Fruit fly (Drosophila melanogaster): Measurements from ENCODE around the gene CG18249.

The CG18249 gene

DNA sequence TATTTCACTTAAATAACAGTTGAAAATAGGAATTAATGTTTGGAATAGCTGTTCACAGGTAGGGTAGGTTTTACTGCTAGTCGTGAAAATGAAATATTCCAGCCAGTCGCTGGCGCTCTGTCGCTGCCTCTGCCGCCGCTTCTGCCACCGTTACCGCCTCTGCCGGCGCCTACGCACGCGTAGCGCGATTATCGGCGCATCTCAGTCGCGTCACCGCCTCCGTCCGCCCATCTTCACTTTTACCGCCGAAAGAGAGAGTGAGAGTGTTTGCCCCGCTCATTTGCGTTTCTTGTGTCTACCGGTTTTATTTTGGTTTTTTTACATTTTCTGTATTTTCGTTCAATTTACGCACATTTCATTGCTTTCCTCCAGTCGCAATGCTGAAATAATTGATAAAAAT is 31.6 kb downstream of the CG18249 start (continued):
- TF ChIP-seq CG2199 (GFP tag; IDR thresholded peaks at IDR 0.05) (peak; percentile 69; the same call in 1 of the 3 replicates), Sox100B (GFP tag; optimal IDR thresholded peaks at IDR 0.05) (no peak), CG30403 (GFP tag; optimal IDR thresholded peaks at IDR 0.05) (no peak), bbx (GFP tag; IDR thresholded peaks at IDR 0.05; ENCODE audit: partially characterized antibody) (no peak), Xrp1 (GFP tag; IDR thresholded peaks at IDR 0.05) (no peak), Adf1 (GFP tag; IDR thresholded peaks at IDR 0.05) (peak; percentile 88), emc (GFP tag; optimal IDR thresholded peaks at IDR 0.05) (no peak), CG5245 (GFP tag; optimal IDR thresholded peaks at IDR 0.05) (no peak), CG30020 (tag; optimal IDR thresholded peaks at IDR 0.05) (no peak), pzg (GFP tag; optimal IDR thresholded peaks at IDR 0.05) (no peak), CG8089 (GFP tag; optimal IDR thresholded peaks at IDR 0.05) (no peak), tx (GFP tag; optimal IDR thresholded peaks at IDR 0.05) (no peak), Awh (GFP tag; IDR thresholded peaks at IDR 0.05) (peak; percentile 27; the same call in 1 of the 2 replicates), zf30C (GFP tag; optimal IDR thresholded peaks at IDR 0.05) (no peak), CG3281 (GFP tag; optimal IDR thresholded peaks at IDR 0.05) (no peak), CG2678 (tag; optimal IDR thresholded peaks at IDR 0.05) (no peak), CG1832 (GFP tag; optimal IDR thresholded peaks at IDR 0.05) (no peak), CG10274 (GFP tag; optimal IDR thresholded peaks at IDR 0.05) (no peak), dm (GFP tag; optimal IDR thresholded peaks at IDR 0.05) (no peak), crol (GFP tag; IDR thresholded peaks at IDR 0.05) (no peak; the same call in 1 of the 2 replicates), zen (tag; optimal IDR thresholded peaks at IDR 0.05) (peak; percentile 32), sug (tag; optimal IDR thresholded peaks at IDR 0.05) (no peak), CG12071 (GFP tag; optimal IDR thresholded peaks at IDR 0.05) (no peak), Oli (tag; optimal IDR thresholded peaks at IDR 0.05) (no peak), cad (GFP tag; optimal IDR thresholded peaks at IDR 0.05) (peak; percentile 36), cg (GFP tag; optimal IDR thresholded peaks at IDR 0.05) (no peak), sens-2 (GFP tag; IDR thresholded peaks at IDR 0.05) (no peak)

DNA sequence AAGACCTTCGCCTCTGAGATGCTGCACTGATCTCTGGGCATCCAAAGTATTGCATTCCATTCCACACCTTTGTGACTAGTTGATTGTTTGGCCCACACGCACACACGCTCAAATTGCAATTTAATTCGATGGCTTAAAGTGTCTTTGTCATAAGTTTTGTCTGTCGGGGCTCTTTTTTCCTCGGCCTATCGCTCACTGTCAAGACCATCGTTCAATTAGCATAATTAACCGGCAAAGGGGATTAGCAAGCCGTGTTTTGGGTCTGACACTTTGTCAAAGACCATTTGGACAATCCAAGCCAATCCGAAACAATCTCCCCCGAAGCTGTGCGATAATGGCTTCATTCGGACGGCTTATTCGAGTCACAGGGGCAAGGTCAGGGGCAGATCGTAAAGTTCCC is 34.4 kb downstream of the CG18249 start:
- TF ChIP-seq oc (tag; optimal IDR thresholded peaks at IDR 0.05): peak; percentile 78
- no peak for TF ChIP-seq Antp (GFP tag; optimal IDR thresholded peaks at IDR 0.05)
- TF ChIP-seq CG10543 (GFP tag; optimal IDR thresholded peaks at IDR 0.05): no peak
- peak; percentile 2 for TF ChIP-seq pros (GFP tag; optimal IDR thresholded peaks at IDR 0.05)
- TF ChIP-seq vvl (GFP tag; IDR thresholded peaks at IDR 0.05): peak; percentile 14; the same call in 1 of the 2 replicates
- TF ChIP-seq Pdp1 (GFP tag; optimal IDR thresholded peaks at IDR 0.05): peak in 1 of 2 experiments; percentile 7
- 0 out of 4 replicates have a peak, but pooled peaks have one; percentile 64 for TF ChIP-seq chinmo (GFP tag; IDR thresholded peaks at IDR 0.05; ENCODE audit: partially characterized antibody)
- peak; percentile 52 for TF ChIP-seq sd (tag; optimal IDR thresholded peaks at IDR 0.05)

DNA sequence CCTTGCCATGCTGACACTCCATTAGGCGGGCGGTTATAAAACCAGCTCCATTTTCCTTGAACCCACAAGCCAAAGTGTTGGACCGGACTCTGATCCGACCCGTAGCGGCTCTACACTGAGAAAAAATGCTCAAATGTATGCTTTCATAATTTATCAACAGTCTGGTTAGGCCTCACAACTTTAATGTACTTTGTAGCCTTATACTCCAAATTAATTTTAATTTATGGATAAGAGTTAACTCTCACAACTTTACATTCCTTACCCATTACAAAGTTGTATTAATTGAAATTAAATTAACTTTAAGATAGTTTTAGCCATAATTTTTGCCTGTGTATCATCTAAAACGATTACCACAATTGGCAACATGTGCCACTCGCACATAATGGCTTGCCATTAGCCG is 36.1 kb downstream of the CG18249 start:
- peak; percentile 38 for TF ChIP-seq CG18599 (GFP tag; optimal IDR thresholded peaks at IDR 0.05)
- TF ChIP-seq gro (GFP tag; optimal IDR thresholded peaks at IDR 0.05): peak; percentile 26
- TF ChIP-seq Med (GFP tag): peak; percentile 83
- TF ChIP-seq Ptx1 (GFP tag; IDR thresholded peaks at IDR 0.05): no peak
- peak; percentile 33 for TF ChIP-seq Fer3 (tag; optimal IDR thresholded peaks at IDR 0.05)
- TF ChIP-seq unpg (GFP tag; optimal IDR thresholded peaks at IDR 0.05): peak; percentile 53
- TF ChIP-seq CG2712 (tag; optimal IDR thresholded peaks at IDR 0.05): peak; percentile 12
- TF ChIP-seq zfh2 (GFP tag; optimal IDR thresholded peaks at IDR 0.05): peak; percentile 21
- TF ChIP-seq CG10462 (GFP tag; optimal IDR thresholded peaks at IDR 0.05): no peak
- peak in 1 of 2 experiments; percentile 52 for TF ChIP-seq Hr51 (GFP tag; optimal IDR thresholded peaks at IDR 0.05)
- peak; percentile 44 for TF ChIP-seq dmrt99B (tag; optimal IDR thresholded peaks at IDR 0.05)
- peak; percentile 7 for TF ChIP-seq CG8388 (GFP tag; optimal IDR thresholded peaks at IDR 0.05)
- peak; percentile 34 for TF ChIP-seq Sox102F (GFP tag; optimal IDR thresholded peaks at IDR 0.05)
- no peak for TF ChIP-seq wor (GFP tag; IDR thresholded peaks at IDR 0.05)
- peak; percentile 40 for TF ChIP-seq nmo (GFP tag; optimal IDR thresholded peaks at IDR 0.05)
